Worm (Caenorhabditis elegans): Measurements from ENCODE around the gene lys-1.
A peak's percentile ranks its signal among the peaks of the same experiment; 100 is the strongest.

Gene lys-1

ce11 chrV:10255005-10255472 is 22.7 kb upstream of the lys-1 start, which contains the start of gene rop-1:
rop-1 (minus strand) TSS chrV:10255055.
- TF ChIP-seq snpc-3.4 (tag; optimal IDR thresholded peaks at IDR 0.05): no peak
- TF ChIP-seq ceh-58 (GFP tag; IDR thresholded peaks at IDR 0.05): no peak
- TF ChIP-seq cebp-1 (GFP tag; IDR thresholded peaks at IDR 0.05): 0 out of 2 replicates have a peak, but pooled peaks have one; percentile 31
- peak; percentile 87 for TF ChIP-seq cebp-1 (tag; optimal IDR thresholded peaks at IDR 0.05)
- TF ChIP-seq K11D2.4 (GFP tag; IDR thresholded peaks at IDR 0.05): no peak
- peak; percentile 38 for TF ChIP-seq nhr-80 (tag; optimal IDR thresholded peaks at IDR 0.05)
- no peak for TF ChIP-seq snpc-4 (GFP tag; optimal IDR thresholded peaks at IDR 0.05)
- TF ChIP-seq snpc-4 (tag; optimal IDR thresholded peaks at IDR 0.05): peak in 1 of 4 experiments; percentile 8
- no peak for TF ChIP-seq ceh-100 (GFP tag; IDR thresholded peaks at IDR 0.05)
- peak; percentile 42 for TF ChIP-seq unc-62 (GFP tag; optimal IDR thresholded peaks at IDR 0.05)
- no peak for TF ChIP-seq pha-4 (tag; optimal IDR thresholded peaks at IDR 0.05)

DNA sequence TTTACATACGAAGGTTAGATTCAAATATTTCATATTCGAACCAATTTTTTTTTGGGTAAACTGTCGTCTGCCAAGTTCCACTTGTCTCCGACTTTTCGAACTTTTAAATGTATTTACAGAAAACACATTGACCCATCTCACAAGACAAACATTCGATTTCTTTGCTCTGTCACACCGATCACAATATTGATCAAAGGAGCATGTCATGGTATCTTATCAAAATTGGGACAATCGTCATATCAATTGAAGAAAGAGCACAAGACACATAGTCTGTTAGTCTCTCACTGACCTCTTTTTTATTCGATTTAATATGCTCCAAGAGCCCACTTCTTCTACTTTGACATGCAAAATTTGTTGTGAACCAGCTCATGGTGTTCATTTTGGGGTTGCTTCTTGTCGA is 21.7 kb upstream of the lys-1 start, which contains the start of gene nhr-232:
TSS of gene nhr-232 (plus strand) at position 121 of the 400 bp plus-strand sequence.
- no peak for TF ChIP-seq cebp-1 (GFP tag; IDR thresholded peaks at IDR 0.05)
- TF ChIP-seq cebp-1 (tag; optimal IDR thresholded peaks at IDR 0.05): peak; percentile 32
- no peak for TF ChIP-seq hlh-26 (GFP tag; conservative IDR thresholded peaks at IDR 0.05)
- no peak for TF ChIP-seq lin-35 (GFP tag; optimal IDR thresholded peaks at IDR 0.05)
- TF ChIP-seq pha-4 (tag; optimal IDR thresholded peaks at IDR 0.05): peak; percentile 31
- TF ChIP-seq ets-4 (GFP tag; optimal IDR thresholded peaks at IDR 0.05): no peak
- peak; percentile 91 for TF ChIP-seq nhr-80 (tag; optimal IDR thresholded peaks at IDR 0.05)
- no peak for TF ChIP-seq T07F8.4 (tag; optimal IDR thresholded peaks at IDR 0.05)
- TF ChIP-seq F33H1.4 (GFP tag; IDR thresholded peaks at IDR 0.05): no peak
- no peak for TF ChIP-seq xnd-1 (tag; optimal IDR thresholded peaks at IDR 0.05)

- TF ChIP-seq F57A8.1 (GFP tag; optimal IDR thresholded peaks at IDR 0.05) (no peak), hlh-26 (GFP tag; conservative IDR thresholded peaks at IDR 0.05) (no peak), somi-1 (GFP tag; optimal IDR thresholded peaks at IDR 0.05) (no peak), tbp1 (GFP tag; optimal IDR thresholded peaks at IDR 0.05) (no peak), sdz-38 (tag; optimal IDR thresholded peaks at IDR 0.05) (no peak), B0035.1 (tag; optimal IDR thresholded peaks at IDR 0.05) (no peak), egrh-3 (GFP tag; IDR thresholded peaks at IDR 0.05) (no peak), lsl-1 (GFP tag; optimal IDR thresholded peaks at IDR 0.05) (no peak), F57C9.4 (tag; optimal IDR thresholded peaks at IDR 0.05) (no peak), rec-8 (tag; optimal IDR thresholded peaks at IDR 0.05) (no peak), madf-6 (GFP tag; IDR thresholded peaks at IDR 0.05) (no peak), B0336.3 (GFP tag; IDR thresholded peaks at IDR 0.05) (no peak), F37B4.10 (GFP tag; IDR thresholded peaks at IDR 0.05) (no peak), lin-35 (GFP tag; optimal IDR thresholded peaks at IDR 0.05) (no peak), lsy-27 (tag; optimal IDR thresholded peaks at IDR 0.05; ENCODE audit: borderline replicate concordance, insufficient read depth) (no peak), ceh-58 (GFP tag; IDR thresholded peaks at IDR 0.05) (no peak), pha-4 (tag; optimal IDR thresholded peaks at IDR 0.05) (no peak), madf-10 (tag; optimal IDR thresholded peaks at IDR 0.05) (no peak)
These were observed 17.2 kb upstream of the lys-1 start, which contains the start of gene sri-18 for ce11 chrV:10260460-10260859. sri-18 (minus strand) TSS chrV:10260560.

DNA sequence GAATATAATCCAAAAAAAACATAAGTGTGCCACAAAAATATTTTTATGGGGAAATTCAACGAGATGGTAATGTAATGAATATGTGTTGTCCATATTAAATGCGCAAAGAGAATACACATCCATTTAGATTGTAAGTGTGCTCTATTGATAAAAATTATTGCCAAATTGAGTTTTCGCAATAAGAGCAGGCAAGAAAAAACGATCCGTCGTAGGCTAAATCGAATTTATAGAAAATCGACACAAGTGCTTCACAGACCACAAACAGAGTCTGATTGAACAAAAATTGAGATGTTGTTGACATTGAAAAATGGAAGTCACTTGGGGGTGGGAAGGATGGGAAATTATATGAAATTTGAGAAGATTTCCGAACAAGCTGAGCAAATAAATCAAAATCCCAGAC is 12.7 kb upstream of the lys-1 start:
- TF ChIP-seq bed-1 (GFP tag; IDR thresholded peaks at IDR 0.05) (no peak), F57C9.4 (tag; optimal IDR thresholded peaks at IDR 0.05) (no peak), die-1 (tag; optimal IDR thresholded peaks at IDR 0.05) (no peak), T07F8.4 (tag; optimal IDR thresholded peaks at IDR 0.05) (no peak), snpc-1.3 (tag; optimal IDR thresholded peaks at IDR 0.05; ENCODE audit: insufficient read depth) (no peak), sea-2 (GFP tag; IDR thresholded peaks at IDR 0.05) (no peak)

Data from whole organism, young adult.